Worm (Caenorhabditis elegans) whole organism, mixed stage, embryonic: Measurements from ENCODE around the gene K11H12.1.

Experiments used
- M03D4.4 ChIP-seq: sonication (generic microtip); optimal IDR thresholded peaks from 2 replicates; lab custom pipeline; 2017; ENCODE audit warnings: mild to moderate bottlenecking, missing genetic modification characterization, missing compliant biosample characterization
- bed-3 ChIP-seq: fragments of 200-800 bp; sonication (Bioruptor generic); optimal IDR thresholded peaks from 3 replicates; lab custom pipeline; 2018; ENCODE audit warnings: mild to moderate bottlenecking, missing genetic modification characterization, moderate library complexity, missing compliant biosample characterization
- ceh-39 ChIP-seq: fragments of 150-350 bp; optimal IDR thresholded peaks from 2 replicates; lab custom pipeline; 2014; ENCODE audit warnings: missing biosample characterization, missing genetic modification characterization
- ces-1 ChIP-seq: fragments of 150-350 bp; optimal IDR thresholded peaks from 2 replicates; lab custom pipeline; 2014; ENCODE audit warnings: missing biosample characterization, missing genetic modification reagents, missing genetic modification characterization
- cnd-1 ChIP-seq: fragments of 200-800 bp; sonication (Bioruptor generic); optimal IDR thresholded peaks from 2 replicates; lab custom pipeline; 2018; ENCODE audit warnings: mild to moderate bottlenecking, missing genetic modification characterization, missing compliant biosample characterization
- drap-1 ChIP-seq: fragments of 200-800 bp; sonication (Bioruptor generic); optimal IDR thresholded peaks from 3 replicates; lab custom pipeline; 2018; ENCODE audit warnings: mild to moderate bottlenecking, missing genetic modification characterization, missing compliant biosample characterization
- elt-1 ChIP-seq: sonication (generic microtip); optimal IDR thresholded peaks from 2 replicates; lab custom pipeline; 2017; ENCODE audit warnings: missing genetic modification characterization, mild to moderate bottlenecking, missing compliant biosample characterization, antibody characterized with exemption, moderate library complexity, borderline replicate concordance; ENCODE audit not compliant: insufficient read depth
- flh-1 ChIP-seq: fragments of 200-800 bp; sonication (Bioruptor generic); optimal IDR thresholded peaks from 2 replicates; lab custom pipeline; 2018; ENCODE audit warnings: mild to moderate bottlenecking, missing genetic modification characterization, moderate library complexity, missing compliant biosample characterization
- ham-2 ChIP-seq: fragments of 200-800 bp; sonication (Bioruptor generic); optimal IDR thresholded peaks from 2 replicates; lab custom pipeline; 2018; ENCODE audit warnings: mild to moderate bottlenecking, missing genetic modification characterization, missing compliant biosample characterization
- hlh-1 ChIP-seq: fragments of 150-350 bp; optimal IDR thresholded peaks from 2 replicates; lab custom pipeline; 2014; ENCODE audit warnings: missing biosample characterization, missing genetic modification reagents, missing genetic modification characterization
- lin-13 ChIP-seq: fragments of 150-350 bp; optimal IDR thresholded peaks from 2 replicates; lab custom pipeline; 2014; ENCODE audit warnings: missing biosample characterization, missing genetic modification characterization
- lin-32 ChIP-seq: fragments of 200-800 bp; sonication (Bioruptor generic); optimal IDR thresholded peaks from 2 replicates; lab custom pipeline; 2018; ENCODE audit warnings: mild to moderate bottlenecking, missing genetic modification characterization, missing compliant biosample characterization
- lsy-2 ChIP-seq: fragments of 150-350 bp; optimal IDR thresholded peaks from 2 replicates; lab custom pipeline; 2014; ENCODE audit warnings: missing biosample characterization, missing genetic modification characterization
- mab-5 ChIP-seq: fragments of 150-350 bp; optimal IDR thresholded peaks from 2 replicates; lab custom pipeline; 2014; ENCODE audit warnings: missing biosample characterization, missing genetic modification characterization
- mep-1 ChIP-seq: fragments of 150-350 bp; optimal IDR thresholded peaks from 2 replicates; lab custom pipeline; 2017; ENCODE audit warnings: missing biosample characterization, missing genetic modification reagents, missing genetic modification characterization, inconsistent platforms
- mls-2 ChIP-seq: sonication (generic microtip); optimal IDR thresholded peaks from 2 replicates; lab custom pipeline; 2016; ENCODE audit warnings: mild to moderate bottlenecking, missing genetic modification characterization, moderate library complexity, missing compliant biosample characterization
- nhr-12 ChIP-seq: fragments of 150-350 bp; optimal IDR thresholded peaks from 2 replicates; lab custom pipeline; 2014; ENCODE audit warnings: missing biosample characterization, missing genetic modification characterization
- nhr-2 ChIP-seq: fragments of 150-350 bp; optimal IDR thresholded peaks from 2 replicates; lab custom pipeline; 2014; ENCODE audit warnings: missing biosample characterization, missing genetic modification characterization
- nhr-237 ChIP-seq: fragments of 150-350 bp; optimal IDR thresholded peaks from 2 replicates; lab custom pipeline; 2014; ENCODE audit warnings: missing biosample characterization, missing genetic modification characterization
- nhr-76 ChIP-seq: sonication (generic microtip); optimal IDR thresholded peaks from 2 replicates; lab custom pipeline; 2017; ENCODE audit warnings: missing biosample characterization, missing genetic modification characterization
- pha-4 ChIP-seq: fragments of 150-350 bp; optimal IDR thresholded peaks from 2 replicates; lab custom pipeline; 2018; ENCODE audit warnings: missing biosample characterization, missing genetic modification reagents, missing genetic modification characterization
- sem-2 ChIP-seq: fragments of 200-800 bp; sonication (Bioruptor generic); optimal IDR thresholded peaks from 2 replicates; lab custom pipeline; 2018; ENCODE audit warnings: mild to moderate bottlenecking, missing genetic modification characterization, missing compliant biosample characterization
- sptf-1 ChIP-seq: sonication (generic microtip); optimal IDR thresholded peaks from 2 replicates; lab custom pipeline; 2017; ENCODE audit warnings: mild to moderate bottlenecking, missing genetic modification characterization, moderate library complexity, missing compliant biosample characterization
- tbx-8 ChIP-seq: fragments of 200-800 bp; sonication (Bioruptor generic); optimal IDR thresholded peaks from 2 replicates; lab custom pipeline; 2018; ENCODE audit warnings: mild to moderate bottlenecking, missing genetic modification characterization, moderate library complexity, missing compliant biosample characterization
- unc-120 ChIP-seq: sonication (generic microtip); optimal IDR thresholded peaks from 2 replicates; lab custom pipeline; 2017; ENCODE audit warnings: missing genetic modification characterization, missing compliant biosample characterization; ENCODE audit not compliant: poor library complexity, severe bottlenecking
- unc-39 ChIP-seq: fragments of 150-350 bp; optimal IDR thresholded peaks from 2 replicates; lab custom pipeline; 2014; ENCODE audit warnings: missing biosample characterization, missing genetic modification characterization
- unc-62 ChIP-seq: fragments of 150-350 bp; optimal IDR thresholded peaks from 2 replicates; lab custom pipeline; 2014; ENCODE audit warnings: missing biosample characterization, missing genetic modification reagents, missing genetic modification characterization
- zip-8 ChIP-seq: fragments of 150-350 bp; optimal IDR thresholded peaks from 2 replicates; lab custom pipeline; 2014; ENCODE audit warnings: missing biosample characterization, missing genetic modification characterization
- ztf-11 ChIP-seq: fragments of 150-350 bp; optimal IDR thresholded peaks from 2 replicates; lab custom pipeline; 2014; ENCODE audit warnings: missing biosample characterization, missing genetic modification characterization

Gene K11H12.1

DNA sequence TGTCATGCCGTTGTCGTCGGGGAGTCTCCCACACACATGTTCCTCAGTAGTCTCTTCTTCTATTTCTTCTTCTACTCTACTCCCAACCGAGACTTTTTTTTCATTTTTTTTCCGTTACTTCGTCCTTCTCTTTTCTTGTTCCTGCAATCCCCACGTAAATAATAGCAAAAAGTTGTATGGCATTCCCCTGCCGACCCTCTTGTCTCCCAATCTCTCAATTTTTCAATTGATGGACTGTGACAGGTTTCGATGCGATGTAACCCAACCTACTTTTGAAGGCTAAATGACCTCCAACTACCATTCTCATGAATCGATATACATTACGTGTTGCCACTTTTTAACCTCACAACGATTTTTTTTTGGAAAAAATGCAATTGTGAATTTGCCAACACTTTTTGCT is 10.9 kb upstream of the K11H12.1 start:
- TF ChIP-seq bed-3 (GFP tag; lab: Kevin White, UChicago) (no peak), ham-2 (GFP tag; lab: Kevin White, UChicago) (no peak), unc-62 (GFP tag; lab: Kevin White, UChicago) (peak; percentile 31)

DNA sequence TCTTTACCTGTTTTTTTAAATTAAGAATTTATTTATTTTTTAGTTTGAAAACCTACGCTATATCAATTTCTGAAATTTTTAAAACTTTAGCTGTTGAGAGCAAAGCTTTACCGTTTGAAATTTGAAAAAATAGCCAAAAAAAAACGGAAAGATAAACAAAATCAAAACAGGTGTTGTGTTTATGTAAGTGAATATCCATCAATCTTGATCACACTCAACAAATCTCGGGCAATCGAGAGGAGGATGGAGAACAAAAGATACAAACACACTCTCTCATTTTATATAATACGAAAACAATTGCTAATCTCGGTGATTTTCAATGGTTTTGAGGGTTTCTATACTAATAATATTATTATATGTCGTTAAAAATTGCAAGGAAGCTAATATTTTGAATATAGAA is 8.4 kb upstream of the K11H12.1 start:
- TF ChIP-seq mep-1 (tag; lab: Kevin White, UChicago) (no peak), sptf-1 (tag; lab: Kevin White, UChicago) (no peak), mab-5 (no peak), M03D4.4 (no peak), lin-32 (no peak), unc-62 (GFP tag; lab: Kevin White, UChicago) (peak; percentile 47)

DNA sequence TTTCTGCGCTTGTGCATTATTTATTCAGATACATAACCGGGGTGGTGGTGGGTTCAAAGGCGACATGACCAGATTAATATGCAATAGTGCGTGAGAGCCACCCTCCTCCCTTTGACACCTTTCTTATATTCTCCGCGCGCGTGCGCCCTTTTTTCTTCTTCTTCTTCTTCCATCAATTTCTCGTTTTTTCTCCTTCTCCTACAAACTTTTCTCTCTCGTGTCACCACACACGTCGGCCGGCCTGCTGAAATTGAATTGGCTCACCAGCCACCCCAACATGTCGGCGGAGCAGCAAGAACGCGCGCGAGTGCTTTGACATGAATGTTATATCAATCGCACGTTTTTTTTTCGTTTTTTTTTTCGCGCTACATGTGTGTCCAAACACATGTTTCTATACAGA is 6.4 kb upstream of the K11H12.1 start:
- TF ChIP-seq ces-1 (GFP tag; lab: Kevin White, UChicago), result peak; percentile 21
- TF ChIP-seq flh-1 (GFP tag; lab: Kevin White, UChicago), result no peak
- no peak for TF ChIP-seq ztf-11 (tag; lab: Kevin White, UChicago)
- TF ChIP-seq elt-1 (tag; lab: Kevin White, UChicago), result no peak
- TF ChIP-seq drap-1 (GFP tag; lab: Kevin White, UChicago), result no peak
- no peak for TF ChIP-seq nhr-12 (tag; lab: Kevin White, UChicago)

DNA sequence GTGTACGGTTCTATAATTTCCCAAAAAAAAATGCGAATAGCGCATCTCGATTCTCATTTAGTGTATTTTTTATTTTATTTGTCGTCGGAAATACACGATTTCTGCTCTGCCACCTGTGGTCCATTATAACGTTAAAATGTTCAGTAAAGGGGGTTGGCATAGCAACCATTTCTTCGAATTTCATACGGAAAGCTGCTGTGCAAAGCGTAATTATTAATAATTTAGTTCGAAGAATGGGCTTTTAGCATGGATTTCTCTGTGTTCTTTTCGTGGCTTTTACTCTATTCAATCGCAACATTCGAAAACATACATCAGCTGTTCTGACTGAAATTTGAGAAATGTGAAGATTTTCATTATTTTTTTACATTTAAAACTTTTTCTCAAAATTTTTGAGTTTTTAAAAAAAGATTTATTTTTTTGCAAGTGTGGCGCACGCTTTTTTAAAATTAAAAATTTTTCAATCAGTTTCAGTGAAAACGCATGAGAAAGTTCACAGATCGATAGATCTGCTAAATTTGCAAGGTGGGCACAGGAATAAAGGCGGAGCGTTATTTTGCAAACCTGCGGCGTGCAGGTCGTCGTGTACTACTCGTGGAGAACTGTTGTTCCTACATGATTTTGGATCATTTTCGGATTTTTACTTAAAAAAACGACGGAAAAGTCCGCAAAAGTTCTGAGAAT is 5.4 kb upstream of the K11H12.1 start:
- TF ChIP-seq mep-1 (tag; lab: Kevin White, UChicago) (no peak), lin-32 (no peak), ces-1 (GFP tag; lab: Kevin White, UChicago) (no peak), flh-1 (GFP tag; lab: Kevin White, UChicago) (no peak), nhr-76 (tag; lab: Kevin White, UChicago) (no peak), nhr-12 (tag; lab: Kevin White, UChicago) (no peak), bed-3 (GFP tag; lab: Kevin White, UChicago) (no peak), mls-2 (tag; lab: Kevin White, UChicago) (no peak)

DNA sequence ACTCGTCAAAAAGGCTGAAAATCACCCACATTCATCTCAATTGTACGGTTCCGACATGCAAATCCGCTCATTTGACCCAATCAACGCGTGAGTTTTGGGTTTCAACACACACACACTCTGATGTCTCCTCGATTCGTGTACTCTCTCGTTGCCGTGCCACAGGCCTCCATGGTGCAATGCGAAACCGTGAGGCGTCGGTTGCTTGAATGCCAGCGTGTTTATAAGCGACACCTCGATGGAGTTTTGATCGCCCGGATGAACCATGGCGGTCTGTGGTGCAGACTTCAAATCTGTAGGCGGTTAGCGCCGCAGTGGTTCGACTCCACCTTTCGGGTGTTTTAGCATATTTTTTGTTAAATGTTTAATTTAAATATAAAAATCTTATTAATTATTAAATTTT is 4.7 kb upstream of the K11H12.1 start:
- peak; percentile 9 for TF ChIP-seq mep-1 (tag; lab: Kevin White, UChicago)
- TF ChIP-seq cnd-1, result peak; percentile 9
- TF ChIP-seq pha-4 (tag; lab: Kevin White, UChicago), result peak; percentile 24
- peak; percentile 5 for TF ChIP-seq nhr-2 (tag; lab: Kevin White, UChicago)
- TF ChIP-seq mab-5, result no peak
- no peak for TF ChIP-seq M03D4.4
- no peak for TF ChIP-seq drap-1 (GFP tag; lab: Kevin White, UChicago)
- no peak for TF ChIP-seq unc-62 (GFP tag; lab: Kevin White, UChicago)
- TF ChIP-seq lin-13 (tag; lab: Kevin White, UChicago), result peak; percentile 35
- TF ChIP-seq nhr-76 (tag; lab: Kevin White, UChicago), result no peak
- TF ChIP-seq bed-3 (GFP tag; lab: Kevin White, UChicago), result no peak
- no peak for TF ChIP-seq nhr-237
- no peak for TF ChIP-seq ztf-11 (tag; lab: Kevin White, UChicago)

DNA sequence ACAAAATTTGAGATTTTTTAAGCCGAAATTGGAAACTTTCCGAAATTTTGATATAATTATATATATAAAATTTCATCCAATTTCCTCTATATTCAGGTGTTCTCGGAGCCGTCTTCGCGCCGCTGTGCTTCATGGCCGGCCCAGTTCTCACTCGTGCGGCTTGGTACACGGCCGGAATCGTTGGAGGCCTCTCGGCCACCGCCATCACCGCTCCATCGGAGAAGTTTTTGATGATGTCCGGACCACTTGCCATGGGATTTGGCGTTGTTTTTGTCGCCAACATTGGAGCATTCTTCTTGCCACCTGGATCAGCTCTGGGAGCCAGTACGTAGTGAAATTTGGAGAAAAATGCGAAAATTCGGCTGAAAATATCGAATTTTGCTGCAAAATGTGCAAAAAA is 3.8 kb upstream of the K11H12.1 start:
- no peak for TF ChIP-seq bed-3 (GFP tag; lab: Kevin White, UChicago)
- TF ChIP-seq unc-39 (tag; lab: Kevin White, UChicago), result no peak
- TF ChIP-seq sem-2 (GFP tag; lab: Kevin White, UChicago), result no peak
- no peak for TF ChIP-seq lsy-2 (tag; lab: Kevin White, UChicago)
- no peak for TF ChIP-seq ceh-39 (tag; lab: Kevin White, UChicago)
- TF ChIP-seq zip-8, result no peak
- no peak for TF ChIP-seq cnd-1
- TF ChIP-seq mab-5, result no peak
- TF ChIP-seq unc-62 (GFP tag; lab: Kevin White, UChicago), result no peak
- no peak for TF ChIP-seq unc-120 (tag; lab: Kevin White, UChicago)
- no peak for TF ChIP-seq ces-1 (GFP tag; lab: Kevin White, UChicago)
- no peak for TF ChIP-seq ham-2 (GFP tag; lab: Kevin White, UChicago)
- TF ChIP-seq lin-13 (tag; lab: Kevin White, UChicago), result no peak
- TF ChIP-seq pha-4 (tag; lab: Kevin White, UChicago), result no peak
- TF ChIP-seq tbx-8 (GFP tag; lab: Kevin White, UChicago), result no peak
- no peak for TF ChIP-seq nhr-12 (tag; lab: Kevin White, UChicago)
- TF ChIP-seq hlh-1 (tag; lab: Kevin White, UChicago), result no peak
- no peak for TF ChIP-seq mep-1 (tag; lab: Kevin White, UChicago)
- no peak for TF ChIP-seq nhr-2 (tag; lab: Kevin White, UChicago)
